Fruit fly (Drosophila melanogaster) whole organism, wandering third instar larva: Measurements from ENCODE around the gene CG32811.

Experiments used
- CG9705 ChIP-seq: fragments of 200-800 bp; sonication (Bioruptor generic); optimal IDR thresholded peaks from 2 replicates; lab custom pipeline; 2018; ENCODE audit warnings: missing biosample characterization, mild to moderate bottlenecking, missing genetic modification characterization
- CrebA ChIP-seq: fragments of 200-800 bp; sonication (Bioruptor generic); optimal IDR thresholded peaks from 2 replicates; lab custom pipeline; 2016; ENCODE audit warnings: missing biosample characterization, mild to moderate bottlenecking, missing genetic modification characterization, borderline replicate concordance
- Hr78 ChIP-seq: fragments of >200 bp; optimal IDR thresholded peaks from 2 replicates; lab custom pipeline; 2017; ENCODE audit warnings: missing biosample characterization, missing genetic modification characterization
- Mio ChIP-seq: sonication (Bioruptor generic); optimal IDR thresholded peaks from 2 replicates; lab custom pipeline; 2016; ENCODE audit warnings: missing biosample characterization, missing genetic modification characterization
- dsf ChIP-seq: sonication (Bioruptor generic); optimal IDR thresholded peaks from 2 replicates; lab custom pipeline; 2016; ENCODE audit warnings: missing biosample characterization, missing genetic modification characterization, borderline replicate concordance
- fru ChIP-seq: fragments of 200-800 bp; sonication (Bioruptor generic); optimal IDR thresholded peaks from 3 replicates; lab custom pipeline; 2016; ENCODE audit warnings: missing biosample characterization, mild to moderate bottlenecking, missing genetic modification characterization
- h ChIP-seq: fragments of 200-800 bp; sonication (Bioruptor generic); optimal IDR thresholded peaks from 3 replicates; lab custom pipeline; 2016; ENCODE audit warnings: missing biosample characterization, mild to moderate bottlenecking, missing genetic modification characterization
- pan ChIP-seq: fragments of >200 bp; optimal IDR thresholded peaks from 2 replicates; lab custom pipeline; 2017
- psq ChIP-seq: fragments of 200-800 bp; sonication (Bioruptor generic); optimal IDR thresholded peaks from 3 replicates; lab custom pipeline; 2017; ENCODE audit warnings: missing biosample characterization, mild to moderate bottlenecking, missing genetic modification characterization, moderate library complexity
- rgr ChIP-seq: fragments of 200-800 bp; sonication (Bioruptor generic); optimal IDR thresholded peaks from 3 replicates; lab custom pipeline; 2016; ENCODE audit warnings: missing biosample characterization, mild to moderate bottlenecking, missing genetic modification characterization
- sage ChIP-seq: fragments of 200-800 bp; sonication (Bioruptor generic); optimal IDR thresholded peaks from 2 replicates; lab custom pipeline; 2016; ENCODE audit warnings: missing biosample characterization, mild to moderate bottlenecking, missing genetic modification characterization
- usp ChIP-seq: fragments of >200 bp; optimal IDR thresholded peaks from 2 replicates; lab custom pipeline; 2017; ENCODE audit warnings: missing biosample characterization, missing genetic modification characterization

DNA sequence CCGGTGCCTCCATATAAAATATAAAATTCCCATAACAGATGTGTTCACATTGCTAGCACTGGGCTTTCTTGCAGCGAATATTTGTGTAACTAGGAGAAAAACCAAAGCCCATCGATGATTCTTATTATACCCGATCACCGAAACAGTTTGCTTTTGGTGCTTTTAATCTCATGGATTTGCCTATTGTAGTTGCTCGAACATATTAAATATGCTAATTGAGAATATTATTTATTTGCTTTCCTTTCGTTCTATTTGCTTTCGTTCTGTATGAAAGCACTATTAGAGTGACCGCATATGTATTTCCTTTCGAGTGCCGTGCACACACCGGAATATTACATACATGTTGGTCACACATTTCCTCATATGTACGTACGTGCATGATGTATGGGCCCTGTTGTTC, 27.5 kb downstream of the CG32811 start:
- peak; percentile 51 for TF ChIP-seq h (GFP tag; lab: Kevin White, UChicago)
- TF ChIP-seq rgr (GFP tag; lab: Kevin White, UChicago), result peak; percentile 8
- TF ChIP-seq CrebA (GFP tag; lab: Kevin White, UChicago), result no peak
- TF ChIP-seq usp (GFP tag; lab: Kevin White, UChicago), result no peak
- no peak for TF ChIP-seq Mio
- TF ChIP-seq psq (GFP tag; lab: Kevin White, UChicago), result peak; percentile 25
- TF ChIP-seq CG9705, result no peak
- TF ChIP-seq pan (lab: Kevin White, UChicago), result no peak
- TF ChIP-seq Hr78 (GFP tag; lab: Kevin White, UChicago), result no peak
- TF ChIP-seq dsf (GFP tag; lab: Kevin White, UChicago), result no peak
- no peak for TF ChIP-seq sage (GFP tag; lab: Kevin White, UChicago)
- peak; percentile 64 for TF ChIP-seq fru (GFP tag; lab: Kevin White, UChicago)
